Worm (Caenorhabditis elegans): ENCODE measurements around the gene Y71H2AM.20.

The Y71H2AM.20 gene

DNA sequence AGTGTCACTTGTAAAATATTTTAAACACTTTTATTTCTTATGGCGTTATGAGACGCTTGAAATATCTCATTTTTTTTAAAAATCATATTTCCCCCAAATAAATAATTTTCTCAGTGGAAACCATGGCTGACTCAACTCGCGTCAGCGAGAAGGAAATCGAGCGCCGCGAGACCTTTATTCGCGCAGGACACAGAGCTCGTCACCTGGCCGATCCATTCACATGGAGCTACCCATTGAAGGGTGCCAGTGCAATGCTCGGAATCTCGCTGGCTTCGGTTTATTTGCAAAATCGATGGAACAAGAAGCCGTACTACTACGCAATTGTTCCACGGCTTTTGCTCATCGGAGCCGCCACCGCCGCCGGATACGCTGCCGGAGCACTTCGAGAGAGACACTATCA is 992 bp upstream of the Y71H2AM.20 start, which contains the start of gene nduc-2 (continued):
- TF ChIP-seq B0261.1 (tag; optimal IDR thresholded peaks at IDR 0.05) (no peak), snpc-3.4 (tag; optimal IDR thresholded peaks at IDR 0.05) (no peak), sdz-38 (tag; optimal IDR thresholded peaks at IDR 0.05) (no peak), lir-1 (GFP tag; conservative IDR thresholded peaks at IDR 0.05) (no peak), tlf-1 (GFP tag; optimal IDR thresholded peaks at IDR 0.05) (no peak), lin-35 (GFP tag; optimal IDR thresholded peaks at IDR 0.05) (no peak), tbp1 (GFP tag; optimal IDR thresholded peaks at IDR 0.05) (peak; percentile 3), K12H6.12 (tag; optimal IDR thresholded peaks at IDR 0.05) (no peak), F23B12.7 (tag; optimal IDR thresholded peaks at IDR 0.05; ENCODE audit: insufficient read depth) (no peak), madf-8 (GFP tag; conservative IDR thresholded peaks at IDR 0.05) (no peak), mcd-1 (GFP tag; IDR thresholded peaks at IDR 0.05) (peak; percentile 69), Y95B8A.8 (GFP tag; IDR thresholded peaks at IDR 0.05) (no peak), nhr-90 (tag; optimal IDR thresholded peaks at IDR 0.05) (no peak), ztf-18 (tag; optimal IDR thresholded peaks at IDR 0.05) (no peak), sea-2 (GFP tag; IDR thresholded peaks at IDR 0.05) (no peak), egrh-3 (GFP tag; IDR thresholded peaks at IDR 0.05) (no peak), nhr-80 (tag; optimal IDR thresholded peaks at IDR 0.05) (no peak), ztf-26 (tag; optimal IDR thresholded peaks at IDR 0.05) (no peak), lsy-27 (tag; optimal IDR thresholded peaks at IDR 0.05; ENCODE audit: borderline replicate concordance, insufficient read depth) (no peak), egl-44 (GFP tag; IDR thresholded peaks at IDR 0.05) (peak; percentile 9; the same call in 1 of the 2 replicates), Y56A3A.18 (GFP tag; IDR thresholded peaks at IDR 0.05) (0 out of 2 replicates have a peak, but pooled peaks have one; percentile 31), madf-3 (GFP tag; IDR thresholded peaks at IDR 0.05) (peak; percentile 75), rpc-1 (optimal IDR thresholded peaks at IDR 0.05) (no peak), rpc-1 (tag; optimal IDR thresholded peaks at IDR 0.05) (no peak), zfh-2 (GFP tag; conservative IDR thresholded peaks at IDR 0.05) (peak; percentile 64), hmg-20 (GFP tag; IDR thresholded peaks at IDR 0.05) (no peak), bed-2 (GFP tag; IDR thresholded peaks at IDR 0.05) (no peak), F52B5.7 (tag; optimal IDR thresholded peaks at IDR 0.05) (peak; percentile 13), B0019.2 (GFP tag; conservative IDR thresholded peaks at IDR 0.05) (no peak), rec-8 (tag; optimal IDR thresholded peaks at IDR 0.05) (no peak), sptf-2 (GFP tag; optimal IDR thresholded peaks at IDR 0.05) (no peak), madf-10 (tag; optimal IDR thresholded peaks at IDR 0.05) (no peak)

- TF ChIP-seq efl-1 (GFP tag; optimal IDR thresholded peaks at IDR 0.05) (peak; percentile 51), xnd-1 (tag; optimal IDR thresholded peaks at IDR 0.05) (peak; percentile 87), akir-1 (GFP tag; optimal IDR thresholded peaks at IDR 0.05) (no peak), ama-1 (optimal IDR thresholded peaks at IDR 0.05) (no peak), ama-1 (GFP tag; optimal IDR thresholded peaks at IDR 0.05) (no peak), lsl-1 (GFP tag; optimal IDR thresholded peaks at IDR 0.05) (peak; percentile 98), pbrm-1 (GFP tag; IDR thresholded peaks at IDR 0.05) (peak; percentile 9; the same call in 1 of the 2 replicates), madf-8 (GFP tag; conservative IDR thresholded peaks at IDR 0.05) (peak; percentile 50), nhr-179 (tag; optimal IDR thresholded peaks at IDR 0.05) (no peak), mcd-1 (GFP tag; IDR thresholded peaks at IDR 0.05) (peak; percentile 30; the same call in 1 of the 2 replicates), him-1 (tag; optimal IDR thresholded peaks at IDR 0.05) (peak; percentile 24), madf-6 (GFP tag; IDR thresholded peaks at IDR 0.05) (peak; percentile 84; the same call in 1 of the 2 replicates), F33H1.4 (GFP tag; IDR thresholded peaks at IDR 0.05) (peak; percentile 80), lin-26 (GFP tag; IDR thresholded peaks at IDR 0.05) (no peak), D2030.7 (GFP tag; IDR thresholded peaks at IDR 0.05) (peak; percentile 45; the same call in 1 of the 2 replicates), tbp1 (GFP tag; optimal IDR thresholded peaks at IDR 0.05) (peak; percentile 21)
Observed at ce11 chrIII:2781833-2782232, 3.9 kb downstream of the Y71H2AM.20 start.
